ENCODE assay signal across 1 fruit fly cellular context in the genomic region with DNA sequence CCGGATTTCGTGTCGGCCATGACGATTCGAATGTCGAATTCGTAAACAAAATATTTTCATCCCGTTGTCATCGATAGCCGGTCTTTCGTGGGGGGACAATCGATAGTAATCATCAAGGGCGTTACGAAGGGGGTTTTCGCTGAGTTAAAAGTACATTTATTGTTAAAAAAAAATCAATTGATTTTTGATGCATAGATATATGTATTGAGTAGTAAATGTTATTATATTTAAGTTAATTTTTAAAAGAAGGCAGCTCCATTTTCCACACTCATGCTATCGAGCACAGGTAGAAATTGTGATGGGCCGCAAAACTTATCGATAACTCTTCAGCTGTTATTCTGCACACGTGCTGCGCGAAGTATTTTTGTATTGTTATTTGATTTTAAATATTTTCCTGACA.
TF ChIP-seq lines count a peak whose summit lies in the region.

A gene (minus strand): TSS at position 51 of the 400 bp plus-strand sequence.
A gene (plus strand): TSS at position 314 of the 400 bp plus-strand sequence.

TF ChIP-seq in whole organism, embryonic, 481 proteins besides CTCF, POLR2A, EP300 and RAD21 (continued from another document and continues in another):
- TF ChIP-seq CG17328 (GFP tag; IDR thresholded peaks at IDR 0.05; lab: Robert Waterston, UW) (peak; percentile 56; the same call in 1 of the 2 replicates), MBD-R2 (GFP tag; IDR thresholded peaks at IDR 0.05; lab: Robert Waterston, UW) (peak; percentile 99), peb (GFP tag; IDR thresholded peaks at IDR 0.05; lab: Robert Waterston, UW) (peak; percentile 86), pzg (GFP tag; optimal IDR thresholded peaks at IDR 0.05; lab: Kevin White, UChicago) (peak; percentile 73), ind (GFP tag; optimal IDR thresholded peaks at IDR 0.05; lab: Kevin White, UChicago) (peak; percentile 75), zen (tag; optimal IDR thresholded peaks at IDR 0.05; lab: Kevin White, UChicago) (peak; percentile 43), C15 (GFP tag; IDR thresholded peaks at IDR 0.05; lab: Robert Waterston, UW) (peak; percentile 68; the same call in 1 of the 3 replicates), CG10979 (tag; optimal IDR thresholded peaks at IDR 0.05; lab: Kevin White, UChicago) (peak; percentile 61), Hmx (GFP tag; optimal IDR thresholded peaks at IDR 0.05; lab: Kevin White, UChicago) (no peak), CG8089 (GFP tag; optimal IDR thresholded peaks at IDR 0.05; lab: Kevin White, UChicago) (peak; percentile 3), CG16863 (GFP tag; optimal IDR thresholded peaks at IDR 0.05; lab: Kevin White, UChicago) (peak; percentile 48), slbo (GFP tag; IDR thresholded peaks at IDR 0.05; lab: Robert Waterston, UW) (peak; percentile 94), kni (GFP tag; optimal IDR thresholded peaks at IDR 0.05; lab: Kevin White, UChicago) (no peak), Hr3 (GFP tag; optimal IDR thresholded peaks at IDR 0.05; lab: Kevin White, UChicago) (peak; percentile 68), lbe (GFP tag; optimal IDR thresholded peaks at IDR 0.05; lab: Kevin White, UChicago) (peak; percentile 78), odd (GFP tag; optimal IDR thresholded peaks at IDR 0.05; lab: Kevin White, UChicago) (no peak), D19A (tag; optimal IDR thresholded peaks at IDR 0.05; lab: Kevin White, UChicago) (no peak), ranshi (GFP tag; IDR thresholded peaks at IDR 0.05; lab: Robert Waterston, UW) (peak; percentile 78), z (GFP tag; IDR thresholded peaks at IDR 0.05; lab: Robert Waterston, UW) (peak; percentile 54; the same call in 1 of the 3 replicates), bcd (GFP tag; optimal IDR thresholded peaks at IDR 0.05; lab: Kevin White, UChicago) (no peak), E2f2 (GFP tag; IDR thresholded peaks at IDR 0.05; lab: Robert Waterston, UW) (peak; percentile 67), ken (GFP tag; IDR thresholded peaks at IDR 0.05; lab: Robert Waterston, UW) (peak; percentile 77; the same call in 2 of the 3 replicates), hbn (GFP tag; IDR thresholded peaks at IDR 0.05; lab: Robert Waterston, UW; ENCODE audit: partially characterized antibody) (peak; percentile 91), Dek (tag; optimal IDR thresholded peaks at IDR 0.05; lab: Kevin White, UChicago) (no peak), Fer3 (tag; optimal IDR thresholded peaks at IDR 0.05; lab: Kevin White, UChicago) (peak; percentile 78), lilli (GFP tag; optimal IDR thresholded peaks at IDR 0.05; lab: Kevin White, UChicago) (peak; percentile 87), mam (GFP tag; optimal IDR thresholded peaks at IDR 0.05; lab: Kevin White, UChicago) (peak; percentile 81), Meics (GFP tag; optimal IDR thresholded peaks at IDR 0.05; lab: Kevin White, UChicago) (no peak), CG17802 (tag; optimal IDR thresholded peaks at IDR 0.05; lab: Kevin White, UChicago) (peak; percentile 51), CG11085 (GFP tag; IDR thresholded peaks at IDR 0.05; lab: Robert Waterston, UW) (peak; percentile 87), Dll (GFP tag; IDR thresholded peaks at IDR 0.05; lab: Robert Waterston, UW; ENCODE audit: partially characterized antibody) (peak; percentile 97), CG2116 (GFP tag; optimal IDR thresholded peaks at IDR 0.05; lab: Kevin White, UChicago) (peak; percentile 89), gcm2 (GFP tag; optimal IDR thresholded peaks at IDR 0.05; lab: Kevin White, UChicago) (peak; percentile 49), gce (GFP tag; IDR thresholded peaks at IDR 0.05; lab: Robert Waterston, UW) (peak; percentile 83; the same call in 2 of the 3 replicates), CG14667 (GFP tag; IDR thresholded peaks at IDR 0.05; lab: Robert Waterston, UW) (peak; percentile 87), CG2199 (GFP tag; IDR thresholded peaks at IDR 0.05; lab: Robert Waterston, UW) (peak; percentile 94), zfh1 (GFP tag; IDR thresholded peaks at IDR 0.05; lab: Robert Waterston, UW) (peak; percentile 95), rib (GFP tag; IDR thresholded peaks at IDR 0.05; lab: Robert Waterston, UW) (peak; percentile 81), CG34422 (GFP tag; IDR thresholded peaks at IDR 0.05; lab: Robert Waterston, UW) (peak; percentile 98), gro (GFP tag; optimal IDR thresholded peaks at IDR 0.05; lab: Kevin White, UChicago) (peak; percentile 79), CG4854 (GFP tag; optimal IDR thresholded peaks at IDR 0.05; lab: Kevin White, UChicago) (peak; percentile 74), ham (GFP tag; IDR thresholded peaks at IDR 0.05; lab: Robert Waterston, UW) (peak; percentile 60; the same call in 1 of the 2 replicates), Xrp1 (GFP tag; IDR thresholded peaks at IDR 0.05; lab: Robert Waterston, UW) (peak; percentile 94), CG11560 (tag; IDR thresholded peaks at IDR 0.05; lab: Robert Waterston, UW) (peak; percentile 70; the same call in 2 of the 3 replicates), pho (GFP tag; optimal IDR thresholded peaks at IDR 0.05; lab: Kevin White, UChicago) (peak; percentile 77), CG8765 (GFP tag; IDR thresholded peaks at IDR 0.05; lab: Robert Waterston, UW) (peak; percentile 95), fru (optimal IDR thresholded peaks at IDR 0.05; lab: Kevin White, UChicago) (no peak), Drgx (GFP tag; IDR thresholded peaks at IDR 0.05; lab: Robert Waterston, UW) (peak; percentile 92), CG15696 (tag; optimal IDR thresholded peaks at IDR 0.05; lab: Kevin White, UChicago) (peak; percentile 7), Mrtf (GFP tag; IDR thresholded peaks at IDR 0.05; lab: Robert Waterston, UW) (peak; percentile 75), Oli (tag; optimal IDR thresholded peaks at IDR 0.05; lab: Kevin White, UChicago) (no peak), CG3407 (GFP tag; optimal IDR thresholded peaks at IDR 0.05; lab: Kevin White, UChicago) (no peak), ase (GFP tag; IDR thresholded peaks at IDR 0.05; lab: Robert Waterston, UW) (peak; percentile 95), ci (GFP tag; IDR thresholded peaks at IDR 0.05; lab: Robert Waterston, UW) (peak; percentile 49; the same call in 1 of the 3 replicates), CG9609 (GFP tag; optimal IDR thresholded peaks at IDR 0.05; lab: Kevin White, UChicago) (peak; percentile 56), CG34224 (GFP tag; IDR thresholded peaks at IDR 0.05; lab: Robert Waterston, UW; ENCODE audit: partially characterized antibody) (peak; percentile 95), CG11456 (GFP tag; IDR thresholded peaks at IDR 0.05; lab: Robert Waterston, UW) (peak; percentile 91), CG18262 (tag; optimal IDR thresholded peaks at IDR 0.05; lab: Kevin White, UChicago) (peak; percentile 83), Deaf1 (tag; optimal IDR thresholded peaks at IDR 0.05; lab: Kevin White, UChicago) (peak; percentile 85), CG4424 (GFP tag; optimal IDR thresholded peaks at IDR 0.05; lab: Kevin White, UChicago) (peak; percentile 82), CG9876 (GFP tag; optimal IDR thresholded peaks at IDR 0.05; lab: Kevin White, UChicago) (no peak), nerfin-2 (GFP tag; IDR thresholded peaks at IDR 0.05; lab: Robert Waterston, UW; ENCODE audit: partially characterized antibody) (peak; percentile 90), croc (GFP tag; conservative IDR thresholded peaks at IDR 0.05; lab: Robert Waterston, UW) (peak; percentile 76), CG8944 (GFP tag; optimal IDR thresholded peaks at IDR 0.05; lab: Kevin White, UChicago) (peak; percentile 22), Atf-2 (GFP tag; optimal IDR thresholded peaks at IDR 0.05; lab: Kevin White, UChicago) (peak; percentile 23), dimm (GFP tag; IDR thresholded peaks at IDR 0.05; lab: Robert Waterston, UW) (no peak), B-H1 (GFP tag; IDR thresholded peaks at IDR 0.05; lab: Robert Waterston, UW) (peak; percentile 96), CG8924 (tag; optimal IDR thresholded peaks at IDR 0.05; lab: Kevin White, UChicago) (peak; percentile 66), sna (GFP tag; IDR thresholded peaks at IDR 0.05; lab: Robert Waterston, UW; ENCODE audit: partially characterized antibody) (peak; percentile 96), CG7372 (GFP tag; IDR thresholded peaks at IDR 0.05; lab: Robert Waterston, UW) (peak; percentile 91), Poxn (GFP tag; IDR thresholded peaks at IDR 0.05; lab: Robert Waterston, UW) (no peak), ara (GFP tag; IDR thresholded peaks at IDR 0.05; lab: Robert Waterston, UW) (peak; percentile 96), dysf (GFP tag; IDR thresholded peaks at IDR 0.05; lab: Robert Waterston, UW) (peak; percentile 96), CG12219 (GFP tag; optimal IDR thresholded peaks at IDR 0.05; lab: Kevin White, UChicago) (no peak), CrebB (tag; optimal IDR thresholded peaks at IDR 0.05; lab: Kevin White, UChicago) (peak; percentile 35), CG7357 (GFP tag; IDR thresholded peaks at IDR 0.05; lab: Robert Waterston, UW) (peak; percentile 86), NFAT (GFP tag; IDR thresholded peaks at IDR 0.05; lab: Robert Waterston, UW) (peak; percentile 88), jumu (GFP tag; optimal IDR thresholded peaks at IDR 0.05; lab: Kevin White, UChicago) (peak; percentile 44), CG1233 (GFP tag; optimal IDR thresholded peaks at IDR 0.05; lab: Kevin White, UChicago) (no peak), CG17568 (GFP tag; optimal IDR thresholded peaks at IDR 0.05; lab: Kevin White, UChicago) (no peak), CG5953 (GFP tag; IDR thresholded peaks at IDR 0.05; lab: Robert Waterston, UW) (0 out of 2 replicates have a peak, but pooled peaks have one; percentile 31), CG18764 (GFP tag; optimal IDR thresholded peaks at IDR 0.05; lab: Kevin White, UChicago) (no peak), az2 (GFP tag; optimal IDR thresholded peaks at IDR 0.05; lab: Kevin White, UChicago) (peak; percentile 61), CG15514 (GFP tag; optimal IDR thresholded peaks at IDR 0.05; lab: Kevin White, UChicago) (peak; percentile 76), Dp (GFP tag; optimal IDR thresholded peaks at IDR 0.05; lab: Kevin White, UChicago) (peak; percentile 58), al (GFP tag; IDR thresholded peaks at IDR 0.05; lab: Robert Waterston, UW) (peak; percentile 94), otp (GFP tag; IDR thresholded peaks at IDR 0.05; lab: Robert Waterston, UW) (peak; percentile 47; the same call in 2 of the 3 replicates), CG34376 (GFP tag; optimal IDR thresholded peaks at IDR 0.05; lab: Kevin White, UChicago) (peak; percentile 40), Bdp1 (GFP tag; optimal IDR thresholded peaks at IDR 0.05; lab: Kevin White, UChicago) (peak; percentile 54), chif (GFP tag; optimal IDR thresholded peaks at IDR 0.05; lab: Kevin White, UChicago) (peak; percentile 49 to 55), danr (GFP tag; IDR thresholded peaks at IDR 0.05; lab: Robert Waterston, UW) (peak; percentile 96), fd96Cb (tag; optimal IDR thresholded peaks at IDR 0.05; lab: Kevin White, UChicago) (peak; percentile 52), Adf1 (GFP tag; IDR thresholded peaks at IDR 0.05; lab: Robert Waterston, UW) (peak; percentile 57), Sox102F (GFP tag; optimal IDR thresholded peaks at IDR 0.05; lab: Kevin White, UChicago) (no peak), Max (GFP tag; optimal IDR thresholded peaks at IDR 0.05; lab: Kevin White, UChicago) (peak; percentile 95), CG7556 (GFP tag; optimal IDR thresholded peaks at IDR 0.05; lab: Kevin White, UChicago) (no peak), ftz-f1 (GFP tag; optimal IDR thresholded peaks at IDR 0.05; lab: Kevin White, UChicago) (peak; percentile 75), HmgZ (tag; optimal IDR thresholded peaks at IDR 0.05; lab: Kevin White, UChicago) (peak; percentile 77), Trl (optimal IDR thresholded peaks at IDR 0.05; lab: Kevin White, UChicago) (no peak), Trl (GFP tag; optimal IDR thresholded peaks at IDR 0.05; lab: Kevin White, UChicago) (peak; percentile 46), ttk (GFP tag; IDR thresholded peaks at IDR 0.05; lab: Robert Waterston, UW) (peak; percentile 71), Myb (GFP tag; optimal IDR thresholded peaks at IDR 0.05; lab: Kevin White, UChicago) (peak; percentile 53), cas (GFP tag; IDR thresholded peaks at IDR 0.05; lab: Robert Waterston, UW) (peak; percentile 92), CG17829 (tag; optimal IDR thresholded peaks at IDR 0.05; lab: Kevin White, UChicago) (peak; percentile 85), Vsx1 (GFP tag; optimal IDR thresholded peaks at IDR 0.05; lab: Kevin White, UChicago) (no peak), CG4404 (GFP tag; IDR thresholded peaks at IDR 0.05; lab: Robert Waterston, UW) (peak; percentile 90), crp (GFP tag; optimal IDR thresholded peaks at IDR 0.05; lab: Kevin White, UChicago) (peak; percentile 49 to 89), CG18599 (GFP tag; optimal IDR thresholded peaks at IDR 0.05; lab: Kevin White, UChicago) (no peak), ro (GFP tag; IDR thresholded peaks at IDR 0.05; lab: Robert Waterston, UW) (no peak; the same call in 1 of the 2 replicates), maf-S (GFP tag; optimal IDR thresholded peaks at IDR 0.05; lab: Kevin White, UChicago) (no peak), kah (GFP tag; optimal IDR thresholded peaks at IDR 0.05; lab: Kevin White, UChicago) (peak; percentile 69), ssp (GFP tag; IDR thresholded peaks at IDR 0.05; lab: Robert Waterston, UW) (peak; percentile 84), Usf (GFP tag; optimal IDR thresholded peaks at IDR 0.05; lab: Kevin White, UChicago) (peak; percentile 23), CG12942 (GFP tag; optimal IDR thresholded peaks at IDR 0.05; lab: Kevin White, UChicago) (peak; percentile 51), CG30431 (GFP tag; optimal IDR thresholded peaks at IDR 0.05; lab: Kevin White, UChicago) (peak; percentile 9), CG6813 (GFP tag; optimal IDR thresholded peaks at IDR 0.05; lab: Kevin White, UChicago) (no peak), jing (GFP tag; optimal IDR thresholded peaks at IDR 0.05; lab: Kevin White, UChicago) (no peak), NC2α (GFP tag; optimal IDR thresholded peaks at IDR 0.05; lab: Kevin White, UChicago) (no peak), cwo (GFP tag; optimal IDR thresholded peaks at IDR 0.05; lab: Kevin White, UChicago) (peak; percentile 95), CG12769 (tag; optimal IDR thresholded peaks at IDR 0.05; lab: Kevin White, UChicago) (no peak), Tbp (GFP tag; optimal IDR thresholded peaks at IDR 0.05; lab: Kevin White, UChicago) (peak; percentile 14), hb (GFP tag; IDR thresholded peaks at IDR 0.05; lab: Robert Waterston, UW; ENCODE audit: partially characterized antibody) (peak; percentile 89), Doc3 (GFP tag; IDR thresholded peaks at IDR 0.05; lab: Robert Waterston, UW; ENCODE audit: partially characterized antibody) (peak; percentile 94), Camta (GFP tag; optimal IDR thresholded peaks at IDR 0.05; lab: Kevin White, UChicago) (peak; percentile 56), Hand (GFP tag; optimal IDR thresholded peaks at IDR 0.05; lab: Kevin White, UChicago) (no peak), oc (tag; optimal IDR thresholded peaks at IDR 0.05; lab: Kevin White, UChicago) (no peak)
